Fruit fly (Drosophila melanogaster) whole organism, pupa: ENCODE results near the gene CG6574.

Experiments
- CG9948 ChIP-seq: fragments of 200-800 bp; sonication (Bioruptor generic); optimal IDR thresholded peaks from 2 replicates; lab custom pipeline; 2018; ENCODE audit warnings: missing biosample characterization, mild to moderate bottlenecking, missing genetic modification characterization, moderate library complexity
- D1 ChIP-seq: fragments of 200-800 bp; sonication (Bioruptor generic); optimal IDR thresholded peaks from 2 replicates; lab custom pipeline; 2018; ENCODE audit warnings: missing biosample characterization, mild to moderate bottlenecking, missing genetic modification characterization, moderate library complexity

DNA sequence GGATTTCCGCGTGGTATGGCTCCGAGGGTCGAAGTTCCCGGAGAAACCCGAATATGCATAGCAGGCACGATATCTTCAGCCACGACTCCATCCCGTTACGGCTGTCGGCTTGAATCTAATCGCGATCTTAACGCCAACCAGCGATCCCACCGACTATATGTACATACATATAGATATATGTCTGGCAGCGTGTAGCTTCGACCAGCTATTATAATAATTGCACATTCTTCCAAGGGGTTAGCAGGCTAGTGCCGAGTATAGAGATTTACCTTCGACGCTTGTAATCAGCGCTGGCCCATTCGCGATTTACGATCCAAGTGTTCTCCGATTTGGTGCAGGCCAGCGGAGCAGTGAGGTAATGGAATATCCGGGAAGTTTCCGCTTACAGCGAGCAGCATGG lies 3.1 kb downstream of the CG6574 start, which contains the start of gene CG14694:
- TF ChIP-seq CG9948 (tag; lab: Kevin White, UChicago) (no peak), D1 (no peak)
